Worm (Caenorhabditis elegans): ENCODE measurements around the gene bub-3.

- no peak for TF ChIP-seq drap-1 (GFP tag; optimal IDR thresholded peaks at IDR 0.05)
- TF ChIP-seq elt-1 (tag; optimal IDR thresholded peaks at IDR 0.05; ENCODE audit: borderline replicate concordance, insufficient read depth), result no peak
- TF ChIP-seq pha-4 (tag; optimal IDR thresholded peaks at IDR 0.05), result no peak
- TF ChIP-seq lin-13 (tag; optimal IDR thresholded peaks at IDR 0.05), result no peak
- no peak for TF ChIP-seq nhr-28 (tag; optimal IDR thresholded peaks at IDR 0.05)
- no peak for TF ChIP-seq nhr-76 (tag; optimal IDR thresholded peaks at IDR 0.05)
- TF ChIP-seq mep-1 (tag; optimal IDR thresholded peaks at IDR 0.05), result no peak
- no peak for TF ChIP-seq flh-1 (GFP tag; optimal IDR thresholded peaks at IDR 0.05)
- TF ChIP-seq nhr-12 (tag; optimal IDR thresholded peaks at IDR 0.05), result no peak
- TF ChIP-seq cnd-1 (tag; optimal IDR thresholded peaks at IDR 0.05), result no peak
- TF ChIP-seq blmp-1 (tag; optimal IDR thresholded peaks at IDR 0.05), result no peak
Measured at ce11 chrII:13741449-13741848, 15.6 kb downstream of the bub-3 start, which contains the start of gene mig-14.

Data from whole organism, mixed stage, embryonic.